Worm (Caenorhabditis elegans): ENCODE data around the gene Y17D7C.1.

DNA sequence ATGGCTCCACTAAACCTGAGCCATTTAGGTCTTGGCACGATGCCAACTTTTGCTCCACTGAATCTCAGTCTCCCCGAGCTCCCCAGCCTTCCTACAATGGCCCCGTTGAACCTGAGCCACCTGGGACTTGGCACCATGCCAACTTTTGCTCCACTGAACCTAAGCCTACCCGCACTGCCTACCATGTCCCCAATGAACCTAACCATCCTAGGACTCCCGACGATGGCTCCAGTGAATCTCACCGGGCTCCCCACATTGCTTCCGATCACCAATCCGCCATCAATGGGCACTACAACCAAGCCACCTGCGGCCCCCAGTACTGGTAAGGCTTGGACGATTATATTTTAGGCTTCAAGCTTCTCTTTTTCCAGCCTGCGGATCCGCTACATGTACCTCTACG lies 34.6 kb upstream of the Y17D7C.1 start:
- no peak for TF ChIP-seq mdl-1 (tag; optimal IDR thresholded peaks at IDR 0.05)
- TF ChIP-seq nhr-237 (tag; optimal IDR thresholded peaks at IDR 0.05) = no peak
- no peak for TF ChIP-seq nhr-76 (tag; optimal IDR thresholded peaks at IDR 0.05)
- no peak for TF ChIP-seq ztf-4 (tag; optimal IDR thresholded peaks at IDR 0.05)
- TF ChIP-seq R02D3.7 (tag; optimal IDR thresholded peaks at IDR 0.05) = no peak
- no peak for TF ChIP-seq lin-15B (tag; optimal IDR thresholded peaks at IDR 0.05)
- TF ChIP-seq snpc-4 (tag; optimal IDR thresholded peaks at IDR 0.05) = no peak
- no peak for TF ChIP-seq lin-39 (tag; optimal IDR thresholded peaks at IDR 0.05)
- no peak for TF ChIP-seq unc-62 (GFP tag; optimal IDR thresholded peaks at IDR 0.05)
- no peak for TF ChIP-seq ceh-16 (tag; optimal IDR thresholded peaks at IDR 0.05)
- no peak for TF ChIP-seq elt-2 (tag; optimal IDR thresholded peaks at IDR 0.05)
